Fruit fly (Drosophila melanogaster) whole organism, wandering third instar larva: Measurements from ENCODE around the gene VhaM9.7-d.
"Not testable (repeated sequence)": the region's sequence is repeated elsewhere in the genome, so short reads cannot be mapped to it uniquely, and the experiment has no call there.

ENCODE experiments used
- Abd-B ChIP-seq: fragments of >200 bp; optimal IDR thresholded peaks from 2 replicates; lab custom pipeline; 2017; ENCODE audit warnings: missing biosample characterization, missing genetic modification characterization
- CG32264 ChIP-seq: fragments of 200-800 bp; sonication (Bioruptor generic); optimal IDR thresholded peaks from 2 replicates; lab custom pipeline; 2016; ENCODE audit warnings: missing biosample characterization, missing genetic modification characterization
- CG9705 ChIP-seq: fragments of 200-800 bp; sonication (Bioruptor generic); optimal IDR thresholded peaks from 2 replicates; lab custom pipeline; 2018; ENCODE audit warnings: missing biosample characterization, mild to moderate bottlenecking, missing genetic modification characterization
- CrebA ChIP-seq: fragments of 200-800 bp; sonication (Bioruptor generic); optimal IDR thresholded peaks from 2 replicates; lab custom pipeline; 2016; ENCODE audit warnings: missing biosample characterization, mild to moderate bottlenecking, missing genetic modification characterization, borderline replicate concordance
- Dif ChIP-seq: fragments of 200-275, 200-300 bp; sonication (Bioruptor generic); optimal IDR thresholded peaks from 2 replicates; lab custom pipeline; 2018; ENCODE audit warnings: missing biosample characterization, missing genetic modification characterization; ENCODE audit not compliant: partially characterized antibody
- GATAd ChIP-seq: sonication (Bioruptor generic); optimal IDR thresholded peaks from 2 replicates; lab custom pipeline; 2016; ENCODE audit warnings: missing biosample characterization, missing genetic modification characterization
- HLH106 ChIP-seq: fragments of 200-800 bp; optimal IDR thresholded peaks from 3 replicates; lab custom pipeline; 2019; ENCODE audit warnings: missing biosample characterization, mild to moderate bottlenecking, missing genetic modification characterization, moderate library complexity
- Hnf4 ChIP-seq: fragments of 200-800 bp; sonication (Bioruptor generic); optimal IDR thresholded peaks from 2 replicates; lab custom pipeline; 2016; ENCODE audit warnings: missing biosample characterization, mild to moderate bottlenecking, missing genetic modification characterization
- Hr78 ChIP-seq: fragments of >200 bp; optimal IDR thresholded peaks from 2 replicates; lab custom pipeline; 2017; ENCODE audit warnings: missing biosample characterization, missing genetic modification characterization
- Hr83 ChIP-seq: fragments of 200-300 bp; sonication (Bioruptor generic); optimal IDR thresholded peaks from 2 replicates; lab custom pipeline; 2016; ENCODE audit warnings: missing biosample characterization, mild to moderate bottlenecking, missing genetic modification characterization, moderate library complexity; ENCODE audit not compliant: poor library complexity, severe bottlenecking
- Jra ChIP-seq: sonication (Bioruptor generic); optimal IDR thresholded peaks from 2 replicates; lab custom pipeline; 2016; ENCODE audit warnings: missing biosample characterization, missing genetic modification characterization
- Myc ChIP-seq: fragments of >200 bp; optimal IDR thresholded peaks from 2 replicates; lab custom pipeline; 2017
- N ChIP-seq: fragments of >200 bp; optimal IDR thresholded peaks from 2 replicates; lab custom pipeline; 2018; ENCODE audit warnings: missing biosample characterization, missing external identifiers, missing genetic modification characterization
- OdsH ChIP-seq: fragments of 200-800 bp; sonication (Bioruptor generic); optimal IDR thresholded peaks from 2 replicates; lab custom pipeline; 2016; ENCODE audit warnings: missing biosample characterization, mild to moderate bottlenecking, missing genetic modification characterization
- Rel ChIP-seq, 2 experiments: fragments of 200-800 bp; sonication (Bioruptor generic) in 1 of 2; optimal IDR thresholded peaks; 2 replicates in 1 of 2; 3 replicates in 1 of 2; lab custom pipeline; 2016 to 2019; ENCODE audit warnings: mild to moderate bottlenecking in 2 of 2, missing biosample characterization in 2 of 2, missing genetic modification characterization in 2 of 2, moderate library complexity in 1 of 2
- Sp1 ChIP-seq: fragments of 200-800 bp; sonication (Bioruptor generic); optimal IDR thresholded peaks from 3 replicates; lab custom pipeline; 2019; ENCODE audit warnings: missing biosample characterization, mild to moderate bottlenecking, missing genetic modification characterization, moderate library complexity
- Vsx2 ChIP-seq: fragments of 200-300, 225-300 bp; sonication (Bioruptor generic); optimal IDR thresholded peaks from 2 replicates; lab custom pipeline; 2018; ENCODE audit warnings: missing biosample characterization, missing genetic modification characterization; ENCODE audit not compliant: partially characterized antibody
- br ChIP-seq: fragments of 200-800 bp; sonication (Bioruptor generic); optimal IDR thresholded peaks from 2 replicates; lab custom pipeline; 2016; ENCODE audit warnings: missing biosample characterization, missing genetic modification characterization
- brk ChIP-seq: fragments of 200-800 bp; sonication (Bioruptor generic); optimal IDR thresholded peaks from 2 replicates; lab custom pipeline; 2016; ENCODE audit warnings: missing biosample characterization, mild to moderate bottlenecking, missing genetic modification characterization
- dl ChIP-seq, 2 experiments: fragments of 175-275, 200-275 bp in 1 of 2; fragments of 200-275 bp in 1 of 2; sonication (Bioruptor generic); optimal IDR thresholded peaks; lab custom pipeline; 2018; ENCODE audit warnings: mild to moderate bottlenecking in 2 of 2, missing biosample characterization in 2 of 2, missing genetic modification characterization in 2 of 2, moderate library complexity in 2 of 2; ENCODE audit not compliant: partially characterized antibody in 2 of 2, insufficient read depth in 1 of 2
- dmrt93B ChIP-seq: fragments of 200-800 bp; sonication (Bioruptor generic); optimal IDR thresholded peaks from 2 replicates; lab custom pipeline; 2018; ENCODE audit warnings: missing biosample characterization, mild to moderate bottlenecking, missing genetic modification characterization
- dsf ChIP-seq: sonication (Bioruptor generic); optimal IDR thresholded peaks from 2 replicates; lab custom pipeline; 2016; ENCODE audit warnings: missing biosample characterization, missing genetic modification characterization, borderline replicate concordance
- ey ChIP-seq: fragments of 200-800 bp; sonication (Bioruptor generic); optimal IDR thresholded peaks from 2 replicates; lab custom pipeline; 2016; ENCODE audit warnings: missing biosample characterization, missing genetic modification characterization
- foxo ChIP-seq, 2 experiments: fragments of 200-800 bp; sonication (Bioruptor generic); optimal IDR thresholded peaks; 2 replicates in 1 of 2; 3 replicates in 1 of 2; lab custom pipeline; 2016 to 2017; ENCODE audit warnings: missing biosample characterization in 2 of 2, missing genetic modification characterization in 2 of 2
- fru ChIP-seq: fragments of 200-800 bp; sonication (Bioruptor generic); optimal IDR thresholded peaks from 3 replicates; lab custom pipeline; 2016; ENCODE audit warnings: missing biosample characterization, mild to moderate bottlenecking, missing genetic modification characterization
- h ChIP-seq: fragments of 200-800 bp; sonication (Bioruptor generic); optimal IDR thresholded peaks from 3 replicates; lab custom pipeline; 2016; ENCODE audit warnings: missing biosample characterization, mild to moderate bottlenecking, missing genetic modification characterization
- lola ChIP-seq: fragments of >200 bp; optimal IDR thresholded peaks from 2 replicates; lab custom pipeline; 2017; ENCODE audit warnings: missing biosample characterization, missing genetic modification characterization
- pan ChIP-seq: fragments of >200 bp; optimal IDR thresholded peaks from 2 replicates; lab custom pipeline; 2017
- rgr ChIP-seq: fragments of 200-800 bp; sonication (Bioruptor generic); optimal IDR thresholded peaks from 3 replicates; lab custom pipeline; 2016; ENCODE audit warnings: missing biosample characterization, mild to moderate bottlenecking, missing genetic modification characterization
- sage ChIP-seq: fragments of 200-800 bp; sonication (Bioruptor generic); optimal IDR thresholded peaks from 2 replicates; lab custom pipeline; 2016; ENCODE audit warnings: missing biosample characterization, mild to moderate bottlenecking, missing genetic modification characterization
- sv ChIP-seq: fragments of 200-800 bp; sonication (Bioruptor generic); optimal IDR thresholded peaks from 3 replicates; lab custom pipeline; 2016; ENCODE audit warnings: missing biosample characterization, missing genetic modification characterization
- tai ChIP-seq: sonication (Bioruptor generic); optimal IDR thresholded peaks from 2 replicates; lab custom pipeline; 2016; ENCODE audit warnings: missing biosample characterization, missing genetic modification characterization
- usp ChIP-seq: fragments of >200 bp; optimal IDR thresholded peaks from 2 replicates; lab custom pipeline; 2017; ENCODE audit warnings: missing biosample characterization, missing genetic modification characterization
- woc ChIP-seq: sonication (Bioruptor generic); optimal IDR thresholded peaks from 2 replicates; lab custom pipeline; 2016; ENCODE audit warnings: missing biosample characterization, mild to moderate bottlenecking, missing genetic modification characterization

Gene VhaM9.7-d

DNA sequence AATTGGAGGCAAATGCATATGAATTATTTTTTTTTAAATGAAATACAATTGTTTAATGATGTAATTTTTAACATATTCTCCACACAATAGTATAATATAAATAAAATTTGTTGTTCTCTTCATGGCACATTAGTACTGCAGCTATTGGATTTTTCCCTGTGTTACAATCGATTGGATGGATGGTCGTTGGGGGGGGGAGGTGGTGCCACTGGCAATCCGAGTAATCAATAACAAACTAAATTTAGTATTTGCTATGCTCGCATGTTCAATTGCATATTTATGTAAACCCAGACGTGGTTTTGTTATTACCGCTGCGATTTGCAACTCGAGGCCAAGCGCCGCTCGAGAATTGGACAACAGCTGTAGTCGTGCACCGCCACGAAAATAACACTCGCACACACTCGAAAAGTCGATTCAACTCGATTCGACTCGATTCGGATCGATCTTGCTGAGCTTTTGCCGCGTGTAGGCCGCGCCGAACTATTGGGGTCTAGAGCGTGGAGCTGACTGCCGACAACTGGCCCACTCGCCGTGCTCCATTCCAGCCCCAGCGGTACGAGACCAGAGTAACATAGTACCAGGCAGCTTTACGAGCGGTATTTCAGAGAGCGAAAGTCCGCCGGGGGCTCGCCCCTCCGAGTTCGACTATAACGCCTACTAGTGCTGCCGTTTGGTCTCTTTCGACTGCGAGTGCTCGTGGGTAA lies 12.4 kb downstream of the VhaM9.7-d start, which contains the start of gene CG18622:
Gene CG18622 (minus strand): TSS at position 513 of the 704 bp plus-strand sequence.
- no peak for TF ChIP-seq br (GFP tag; lab: Kevin White, UChicago)
- TF ChIP-seq tai (GFP tag; lab: Kevin White, UChicago), result no peak
- TF ChIP-seq dmrt93B (GFP tag; lab: Kevin White, UChicago), result no peak
- TF ChIP-seq Dif (GFP tag; lab: Kevin White, UChicago), result peak; percentile 44
- TF ChIP-seq foxo (GFP tag; optimal IDR thresholded peaks at IDR 0.05; lab: Kevin White, UChicago), result no peak
- TF ChIP-seq CrebA (GFP tag; lab: Kevin White, UChicago), result no peak
- no peak for TF ChIP-seq Rel (GFP tag; optimal IDR thresholded peaks at IDR 0.05; lab: Kevin White, UChicago)
- TF ChIP-seq Rel (tag; optimal IDR thresholded peaks at IDR 0.05; lab: Kevin White, UChicago), result peak; percentile 33
- TF ChIP-seq Hr83, result peak; percentile 20
- no peak for TF ChIP-seq Sp1 (GFP tag; lab: Kevin White, UChicago)
- TF ChIP-seq woc (GFP tag; lab: Kevin White, UChicago), result no peak
- no peak for TF ChIP-seq usp (GFP tag; lab: Kevin White, UChicago)
- no peak for TF ChIP-seq ey (GFP tag; lab: Kevin White, UChicago)
- TF ChIP-seq OdsH (GFP tag; lab: Kevin White, UChicago), result no peak
- no peak for TF ChIP-seq Abd-B (GFP tag; lab: Kevin White, UChicago)
- TF ChIP-seq Hr78, result no peak
- TF ChIP-seq sv (GFP tag; lab: Kevin White, UChicago), result no peak
- no peak for TF ChIP-seq GATAd (GFP tag; lab: Kevin White, UChicago)
- TF ChIP-seq Vsx2 (GFP tag; lab: Kevin White, UChicago), result no peak
- TF ChIP-seq h (GFP tag; lab: Kevin White, UChicago), result peak; percentile 16
- TF ChIP-seq N (GFP tag; lab: Kevin White, UChicago), result no peak
- no peak for TF ChIP-seq Myc (lab: Kevin White, UChicago)
- TF ChIP-seq brk (GFP tag; lab: Kevin White, UChicago), result no peak
- peak in 1 of 2 experiments; percentile 23 for TF ChIP-seq dl (GFP tag; optimal IDR thresholded peaks at IDR 0.05; lab: Kevin White, UChicago; ENCODE audit: insufficient read depth in 1 of 2, partially characterized antibody in 2 of 2)
- no peak for TF ChIP-seq lola
- no peak for TF ChIP-seq Hnf4 (GFP tag; lab: Kevin White, UChicago)
- no peak for TF ChIP-seq dsf (GFP tag; lab: Kevin White, UChicago)
- TF ChIP-seq fru (GFP tag; lab: Kevin White, UChicago), result no peak
- no peak for TF ChIP-seq pan (lab: Kevin White, UChicago)

DNA sequence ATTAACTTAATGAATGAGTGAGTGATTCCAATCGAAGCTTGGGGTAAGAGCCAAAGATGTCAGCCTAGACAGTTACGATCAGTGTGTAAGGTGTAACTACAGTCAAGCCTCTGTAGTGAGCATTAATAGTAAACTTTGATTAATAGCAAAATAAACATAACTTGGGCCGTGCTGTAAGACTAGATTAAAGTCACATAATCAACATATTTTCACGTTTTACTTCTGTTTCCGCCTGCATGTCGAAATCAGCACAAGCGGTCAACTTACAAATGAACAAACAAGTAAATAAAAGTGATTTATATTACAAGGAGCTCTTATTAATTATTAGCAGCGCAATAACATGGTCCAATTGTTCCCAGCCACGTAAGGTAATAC lies 12.9 kb downstream of the VhaM9.7-d start:
- TF ChIP-seq HLH106, result no peak
- no peak for TF ChIP-seq Sp1 (GFP tag; lab: Kevin White, UChicago)
- TF ChIP-seq Hnf4 (GFP tag; lab: Kevin White, UChicago), result no peak
- no peak for TF ChIP-seq dl (GFP tag; optimal IDR thresholded peaks at IDR 0.05; lab: Kevin White, UChicago; ENCODE audit: insufficient read depth in 1 of 2, partially characterized antibody in 2 of 2)
- TF ChIP-seq rgr (GFP tag; lab: Kevin White, UChicago), result no peak
- no peak for TF ChIP-seq Dif (GFP tag; lab: Kevin White, UChicago)
- TF ChIP-seq Jra (GFP tag; lab: Kevin White, UChicago), result no peak
- no peak for TF ChIP-seq OdsH (GFP tag; lab: Kevin White, UChicago)
- no peak for TF ChIP-seq CG9705 (GFP tag; lab: Kevin White, UChicago)
- TF ChIP-seq woc (GFP tag; lab: Kevin White, UChicago), result no peak
- TF ChIP-seq tai (GFP tag; lab: Kevin White, UChicago), result no peak
- no peak for TF ChIP-seq Hr78
- TF ChIP-seq Abd-B (GFP tag; lab: Kevin White, UChicago), result no peak
- no peak for TF ChIP-seq brk (GFP tag; lab: Kevin White, UChicago)
- TF ChIP-seq br (GFP tag; lab: Kevin White, UChicago), result no peak
- no peak for TF ChIP-seq fru (GFP tag; lab: Kevin White, UChicago)
- no peak for TF ChIP-seq foxo (GFP tag; optimal IDR thresholded peaks at IDR 0.05; lab: Kevin White, UChicago)
- no peak for TF ChIP-seq sv (GFP tag; lab: Kevin White, UChicago)
- no peak for TF ChIP-seq sage (GFP tag; lab: Kevin White, UChicago)

DNA sequence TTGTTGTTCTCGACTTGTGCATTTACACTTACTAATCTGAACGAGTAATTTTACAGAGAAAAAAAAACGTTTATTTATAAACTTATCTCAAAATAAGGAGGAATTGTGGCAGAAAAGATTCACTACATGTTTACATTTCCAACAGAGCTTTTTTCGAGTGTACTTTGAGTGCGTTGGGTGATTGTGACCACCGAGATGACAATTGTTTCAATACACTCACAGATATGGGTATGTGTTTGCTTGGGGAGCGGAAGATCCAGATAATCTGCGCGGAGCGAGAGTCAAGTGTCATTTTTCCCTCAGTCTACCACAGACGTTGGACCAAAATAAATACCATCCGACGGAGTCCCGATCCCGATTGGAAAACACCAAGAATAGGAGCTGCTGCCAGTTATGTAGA lies 13.5 kb downstream of the VhaM9.7-d start, which contains the start of gene MESK4:
Gene MESK4 (plus strand): TSS at position 301 of the 400 bp plus-strand sequence.
- TF ChIP-seq CG32264 (GFP tag; lab: Kevin White, UChicago); pan (lab: Kevin White, UChicago); Abd-B (GFP tag; lab: Kevin White, UChicago): not testable (repeated sequence)
